Worm (Caenorhabditis elegans): ENCODE measurements around the gene abts-4.

The abts-4 gene

ce11 chrX:6804857-6805256 is 43.3 kb upstream of the abts-4 start (continued):
- TF ChIP-seq nhr-25 (tag; optimal IDR thresholded peaks at IDR 0.05; ENCODE audit: borderline replicate concordance, insufficient read depth): peak; percentile 20
- no peak for TF ChIP-seq spr-3 (GFP tag; optimal IDR thresholded peaks at IDR 0.05)
- no peak for TF ChIP-seq nhr-42 (GFP tag; IDR thresholded peaks at IDR 0.05)
- no peak for TF ChIP-seq F49E8.2 (tag; optimal IDR thresholded peaks at IDR 0.05; ENCODE audit: borderline replicate concordance)
- TF ChIP-seq fkh-10 (GFP tag; optimal IDR thresholded peaks at IDR 0.05): no peak
- no peak for TF ChIP-seq ceh-32 (tag; optimal IDR thresholded peaks at IDR 0.05; ENCODE audit: poor library complexity)
- TF ChIP-seq ces-1 (GFP tag; optimal IDR thresholded peaks at IDR 0.05): no peak
- no peak for TF ChIP-seq mxl-3 (GFP tag; optimal IDR thresholded peaks at IDR 0.05)
- no peak for TF ChIP-seq nhr-41 (GFP tag; IDR thresholded peaks at IDR 0.05)
- no peak for TF ChIP-seq dmd-9 (GFP tag; IDR thresholded peaks at IDR 0.05)
- peak; percentile 71 for TF ChIP-seq nhr-28 (tag; optimal IDR thresholded peaks at IDR 0.05)
- TF ChIP-seq unc-39 (tag; optimal IDR thresholded peaks at IDR 0.05): no peak
- no peak; the same call in 1 of the 2 replicates for TF ChIP-seq lin-38 (GFP tag; IDR thresholded peaks at IDR 0.05)
- TF ChIP-seq attf-4 (tag; optimal IDR thresholded peaks at IDR 0.05): no peak
- no peak for TF ChIP-seq nhr-10 (tag; optimal IDR thresholded peaks at IDR 0.05)
- TF ChIP-seq ZK337.2 (GFP tag; IDR thresholded peaks at IDR 0.05): no peak
- TF ChIP-seq ceh-44 (GFP tag; IDR thresholded peaks at IDR 0.05): no peak
- TF ChIP-seq Y48G9A.11 (GFP tag; IDR thresholded peaks at IDR 0.05): no peak
- TF ChIP-seq nhr-237 (tag; optimal IDR thresholded peaks at IDR 0.05): no peak
- TF ChIP-seq madf-5 (GFP tag; IDR thresholded peaks at IDR 0.05): no peak
- no peak for TF ChIP-seq tra-1 (GFP tag; IDR thresholded peaks at IDR 0.05)
- TF ChIP-seq fos-1 (tag; optimal IDR thresholded peaks at IDR 0.05): no peak
- no peak for TF ChIP-seq snpc-4 (tag; optimal IDR thresholded peaks at IDR 0.05)
- no peak for TF ChIP-seq ztf-7 (tag; optimal IDR thresholded peaks at IDR 0.05)
- TF ChIP-seq F10B5.3 (tag; optimal IDR thresholded peaks at IDR 0.05): no peak
- TF ChIP-seq aly-2 (tag; optimal IDR thresholded peaks at IDR 0.05): no peak
- TF ChIP-seq saeg-2 (GFP tag; IDR thresholded peaks at IDR 0.05): no peak
- TF ChIP-seq zag-1 (tag; optimal IDR thresholded peaks at IDR 0.05): no peak
- TF ChIP-seq ceh-62 (tag; optimal IDR thresholded peaks at IDR 0.05): no peak
- no peak for TF ChIP-seq R02D3.7 (tag; optimal IDR thresholded peaks at IDR 0.05)
- no peak for TF ChIP-seq jun-1 (tag; optimal IDR thresholded peaks at IDR 0.05)
- no peak for TF ChIP-seq F26F4.8 (GFP tag; conservative IDR thresholded peaks at IDR 0.05)
- TF ChIP-seq zfp-2 (tag; optimal IDR thresholded peaks at IDR 0.05): no peak
- TF ChIP-seq Y5F2A.4 (GFP tag; optimal IDR thresholded peaks at IDR 0.05): no peak
- no peak for TF ChIP-seq sdz-12 (GFP tag; optimal IDR thresholded peaks at IDR 0.05)
- TF ChIP-seq lin-39 (tag; optimal IDR thresholded peaks at IDR 0.05): no peak
- TF ChIP-seq duxl-1 (tag; optimal IDR thresholded peaks at IDR 0.05; ENCODE audit: poor library complexity): no peak
- no peak for TF ChIP-seq vab-7 (GFP tag; IDR thresholded peaks at IDR 0.05)
- peak; percentile 69 for TF ChIP-seq php-3 (GFP tag; IDR thresholded peaks at IDR 0.05)
- TF ChIP-seq egl-27 (tag; optimal IDR thresholded peaks at IDR 0.05): no peak
- TF ChIP-seq lir-3 (tag; optimal IDR thresholded peaks at IDR 0.05): no peak
- TF ChIP-seq daf-8 (GFP tag; IDR thresholded peaks at IDR 0.05): no peak
- no peak for TF ChIP-seq nhr-76 (tag; optimal IDR thresholded peaks at IDR 0.05)
- no peak for TF ChIP-seq unc-62 (GFP tag; optimal IDR thresholded peaks at IDR 0.05 in 1 of 2)
- no peak for TF ChIP-seq unc-62 (tag; optimal IDR thresholded peaks at IDR 0.05)
- peak; percentile 92 for TF ChIP-seq hlh-30 (tag; optimal IDR thresholded peaks at IDR 0.05; ENCODE audit: insufficient read depth)
- TF ChIP-seq nhr-77 (tag; optimal IDR thresholded peaks at IDR 0.05): peak; percentile 59
- TF ChIP-seq dpl-1 (GFP tag; optimal IDR thresholded peaks at IDR 0.05): peak; percentile 84
- no peak for TF ChIP-seq ceh-28 (tag; optimal IDR thresholded peaks at IDR 0.05)
- TF ChIP-seq nhr-6 (tag; optimal IDR thresholded peaks at IDR 0.05): peak; percentile 27
- peak in 1 of 2 experiments; percentile 39 for TF ChIP-seq hif-1 (tag; optimal IDR thresholded peaks at IDR 0.05)
- no peak for TF ChIP-seq madf-9 (GFP tag; conservative IDR thresholded peaks at IDR 0.05)
- TF ChIP-seq ZK546.5 (tag; optimal IDR thresholded peaks at IDR 0.05): no peak
